Worm (Caenorhabditis elegans) whole organism, mixed stage, embryonic: Measurements from ENCODE around the gene Y73B6BL.14.

Experiments used
- elt-3 ChIP-seq: fragments of 150-350 bp; optimal IDR thresholded peaks from 2 replicates; lab custom pipeline; 2014; ENCODE audit warnings: missing biosample characterization, missing genetic modification characterization
- ham-2 ChIP-seq: fragments of 200-800 bp; sonication (Bioruptor generic); optimal IDR thresholded peaks from 2 replicates; lab custom pipeline; 2018; ENCODE audit warnings: mild to moderate bottlenecking, missing genetic modification characterization, missing compliant biosample characterization
- lin-13 ChIP-seq: fragments of 150-350 bp; optimal IDR thresholded peaks from 2 replicates; lab custom pipeline; 2014; ENCODE audit warnings: missing biosample characterization, missing genetic modification characterization
- nhr-28 ChIP-seq: fragments of 150-350 bp; optimal IDR thresholded peaks from 2 replicates; lab custom pipeline; 2014; ENCODE audit warnings: missing biosample characterization, missing genetic modification characterization
- pha-4 ChIP-seq: fragments of 150-350 bp; optimal IDR thresholded peaks from 2 replicates; lab custom pipeline; 2018; ENCODE audit warnings: missing biosample characterization, missing genetic modification reagents, missing genetic modification characterization
- unc-62 ChIP-seq: fragments of 150-350 bp; optimal IDR thresholded peaks from 2 replicates; lab custom pipeline; 2014; ENCODE audit warnings: missing biosample characterization, missing genetic modification reagents, missing genetic modification characterization

DNA sequence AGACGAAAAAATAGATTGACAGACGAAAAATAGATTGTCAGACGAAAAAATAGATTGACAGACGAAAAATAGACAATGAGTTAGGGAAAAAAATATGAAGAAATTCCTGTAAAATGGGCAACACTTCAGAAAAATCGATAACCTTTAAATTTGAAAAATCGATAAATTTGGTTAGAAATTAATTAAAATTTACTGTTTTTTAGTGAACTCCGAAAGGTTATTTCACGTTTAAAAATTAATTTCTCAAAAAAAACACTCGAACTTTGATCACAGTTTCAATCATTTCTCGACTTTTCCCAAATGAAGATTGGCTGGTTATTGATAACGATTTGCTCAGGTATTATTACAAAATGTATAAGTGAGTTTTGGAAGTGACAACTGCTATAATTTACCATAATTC is 35.3 kb downstream of the Y73B6BL.14 start, which contains the start of gene csp-2:
- TF ChIP-seq pha-4 (tag; lab: Kevin White, UChicago), result no peak
- no peak for TF ChIP-seq unc-62 (GFP tag; lab: Kevin White, UChicago)
- TF ChIP-seq elt-3 (tag; lab: Kevin White, UChicago), result no peak
- TF ChIP-seq ham-2 (GFP tag; lab: Kevin White, UChicago), result no peak
- TF ChIP-seq lin-13 (tag; lab: Kevin White, UChicago), result no peak
- no peak for TF ChIP-seq nhr-28 (tag; lab: Kevin White, UChicago)
